Fruit fly (Drosophila melanogaster): ENCODE measurements around the gene Pgant35A.

The Pgant35A gene

DNA sequence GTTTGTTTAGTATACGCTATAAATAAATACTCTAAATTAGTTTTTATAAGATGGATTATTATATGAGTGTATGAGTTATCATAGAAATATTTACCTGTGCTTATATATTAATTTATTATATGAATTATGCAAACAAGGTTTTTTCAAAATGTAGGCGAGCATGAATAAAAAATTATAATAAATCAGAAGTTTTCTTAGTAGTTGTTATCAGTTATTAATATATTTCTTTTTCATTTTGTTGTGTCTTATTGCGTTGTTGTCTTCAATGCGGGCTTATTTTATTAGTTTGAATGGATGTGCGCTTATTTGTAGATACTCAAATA lies 3.2 kb upstream of the Pgant35A start:
- TF ChIP-seq gl (tag; optimal IDR thresholded peaks at IDR 0.05), result no peak
- TF ChIP-seq CG10348 (GFP tag; IDR thresholded peaks at IDR 0.05), result no peak
- TF ChIP-seq EcR (GFP tag; optimal IDR thresholded peaks at IDR 0.05), result no peak
- no peak for TF ChIP-seq CG15710 (tag; optimal IDR thresholded peaks at IDR 0.05)
- TF ChIP-seq CG8301 (tag; optimal IDR thresholded peaks at IDR 0.05), result no peak
- no peak for TF ChIP-seq CG17806 (tag; optimal IDR thresholded peaks at IDR 0.05)
- TF ChIP-seq Pif1B (GFP tag; optimal IDR thresholded peaks at IDR 0.05), result no peak
- TF ChIP-seq CG14655 (GFP tag; optimal IDR thresholded peaks at IDR 0.05), result peak; percentile 43
- no peak for TF ChIP-seq fd96Ca (GFP tag; IDR thresholded peaks at IDR 0.05)
- TF ChIP-seq Snoo (tag; optimal IDR thresholded peaks at IDR 0.05), result no peak
- peak; percentile 4 for TF ChIP-seq CG8159 (tag; optimal IDR thresholded peaks at IDR 0.05)
- TF ChIP-seq CG34367 (tag; optimal IDR thresholded peaks at IDR 0.05), result no peak
- TF ChIP-seq CG12605 (GFP tag; IDR thresholded peaks at IDR 0.05), result no peak
- TF ChIP-seq CG9948 (tag; optimal IDR thresholded peaks at IDR 0.05), result no peak
- no peak for TF ChIP-seq D1 (tag; optimal IDR thresholded peaks at IDR 0.05)
- TF ChIP-seq CG32121 (GFP tag; IDR thresholded peaks at IDR 0.05), result no peak

dm6 chr2L:14356279-14356678 lies 2.8 kb upstream of the Pgant35A start:
- TF ChIP-seq CG12605 (GFP tag; IDR thresholded peaks at IDR 0.05) (no peak), CG9948 (tag; optimal IDR thresholded peaks at IDR 0.05) (no peak), D1 (tag; optimal IDR thresholded peaks at IDR 0.05) (no peak), Pif1A (GFP tag; optimal IDR thresholded peaks at IDR 0.05) (no peak), CG8159 (tag; optimal IDR thresholded peaks at IDR 0.05) (no peak), CG13204 (GFP tag; optimal IDR thresholded peaks at IDR 0.05) (no peak), Snoo (tag; optimal IDR thresholded peaks at IDR 0.05) (no peak), CG4496 (GFP tag; IDR thresholded peaks at IDR 0.05) (no peak), CG32121 (GFP tag; IDR thresholded peaks at IDR 0.05) (no peak), CG34367 (tag; optimal IDR thresholded peaks at IDR 0.05) (no peak), CG14655 (GFP tag; optimal IDR thresholded peaks at IDR 0.05) (no peak), fd96Ca (GFP tag; IDR thresholded peaks at IDR 0.05) (no peak), CG15710 (tag; optimal IDR thresholded peaks at IDR 0.05) (no peak), CG8301 (tag; optimal IDR thresholded peaks at IDR 0.05) (no peak), Pif1B (GFP tag; optimal IDR thresholded peaks at IDR 0.05) (no peak), Ets98B (GFP tag; IDR thresholded peaks at IDR 0.05) (no peak; the same call in 1 of the 2 replicates), gl (tag; optimal IDR thresholded peaks at IDR 0.05) (no peak), rn (GFP tag; IDR thresholded peaks at IDR 0.05) (no peak), EcR (GFP tag; optimal IDR thresholded peaks at IDR 0.05) (no peak), CG17806 (tag; optimal IDR thresholded peaks at IDR 0.05) (no peak)

dm6 chr2L:14356793-14357372 lies 2.2 kb upstream of the Pgant35A start:
- TF ChIP-seq fd96Ca (GFP tag; IDR thresholded peaks at IDR 0.05), result no peak
- no peak for TF ChIP-seq CG8159 (tag; optimal IDR thresholded peaks at IDR 0.05)
- no peak for TF ChIP-seq CG9948 (tag; optimal IDR thresholded peaks at IDR 0.05)
- TF ChIP-seq CG13204 (GFP tag; optimal IDR thresholded peaks at IDR 0.05), result no peak
- TF ChIP-seq Pif1B (GFP tag; optimal IDR thresholded peaks at IDR 0.05), result no peak
- TF ChIP-seq CG8301 (tag; optimal IDR thresholded peaks at IDR 0.05), result no peak
- no peak for TF ChIP-seq Snoo (tag; optimal IDR thresholded peaks at IDR 0.05)
- no peak for TF ChIP-seq Ets98B (GFP tag; IDR thresholded peaks at IDR 0.05)
- TF ChIP-seq gl (tag; optimal IDR thresholded peaks at IDR 0.05), result no peak
- TF ChIP-seq CG14655 (GFP tag; optimal IDR thresholded peaks at IDR 0.05), result no peak
- TF ChIP-seq CG34367 (tag; optimal IDR thresholded peaks at IDR 0.05), result no peak
- no peak for TF ChIP-seq CG17806 (tag; optimal IDR thresholded peaks at IDR 0.05)

dm6 chr2L:14361281-14361680 lies 2.2 kb downstream of the Pgant35A start:
- no peak for TF ChIP-seq CG4496 (GFP tag; IDR thresholded peaks at IDR 0.05)
- no peak for TF ChIP-seq Snoo (tag; optimal IDR thresholded peaks at IDR 0.05)
- TF ChIP-seq CG10348 (GFP tag; IDR thresholded peaks at IDR 0.05), result no peak
- no peak for TF ChIP-seq CG8159 (tag; optimal IDR thresholded peaks at IDR 0.05)
- no peak for TF ChIP-seq Ets98B (GFP tag; IDR thresholded peaks at IDR 0.05)
- no peak for TF ChIP-seq D1 (tag; optimal IDR thresholded peaks at IDR 0.05)
- no peak for TF ChIP-seq Pif1B (GFP tag; optimal IDR thresholded peaks at IDR 0.05)
- no peak for TF ChIP-seq CG8301 (tag; optimal IDR thresholded peaks at IDR 0.05)
- no peak for TF ChIP-seq CG9948 (tag; optimal IDR thresholded peaks at IDR 0.05)

DNA sequence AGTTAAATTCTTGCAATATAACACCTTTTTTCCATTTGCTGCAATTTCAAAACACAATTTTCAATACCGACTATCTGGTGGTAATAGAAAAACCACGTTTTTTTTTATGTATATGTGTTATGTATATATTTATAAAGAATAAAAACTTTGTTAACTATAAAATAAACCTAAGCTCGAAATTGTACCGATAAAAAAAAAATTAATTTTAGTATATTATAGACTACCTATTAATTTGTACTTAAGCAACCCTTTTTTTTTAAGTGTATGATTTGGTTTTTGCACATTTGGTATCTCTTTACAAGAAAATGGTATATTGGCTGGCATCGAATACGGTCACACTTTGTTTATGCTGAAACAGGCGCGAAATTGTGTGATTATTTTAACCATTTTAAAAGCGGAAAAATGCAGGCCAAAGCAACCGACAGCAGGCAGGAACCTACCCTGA lies 2.7 kb downstream of the Pgant35A start, which contains the start of gene spel1:
spel1 (plus strand) TSS at position 334 of the 445 bp plus-strand sequence.
- TF ChIP-seq CG12605 (GFP tag; IDR thresholded peaks at IDR 0.05), result peak; percentile 79
- no peak for TF ChIP-seq gl (tag; optimal IDR thresholded peaks at IDR 0.05)
- TF ChIP-seq CG17806 (tag; optimal IDR thresholded peaks at IDR 0.05), result peak; percentile 77
- no peak for TF ChIP-seq Pif1A (GFP tag; optimal IDR thresholded peaks at IDR 0.05)
- no peak for TF ChIP-seq CG13204 (GFP tag; optimal IDR thresholded peaks at IDR 0.05)
- peak; percentile 72 for TF ChIP-seq CG15710 (tag; optimal IDR thresholded peaks at IDR 0.05)
- peak; percentile 70 for TF ChIP-seq CG8301 (tag; optimal IDR thresholded peaks at IDR 0.05)
- peak; percentile 82 for TF ChIP-seq CG8159 (tag; optimal IDR thresholded peaks at IDR 0.05)
- TF ChIP-seq EcR (GFP tag; optimal IDR thresholded peaks at IDR 0.05), result no peak
- TF ChIP-seq CG14655 (GFP tag; optimal IDR thresholded peaks at IDR 0.05), result peak; percentile 72
- TF ChIP-seq rn (GFP tag; IDR thresholded peaks at IDR 0.05), result peak; percentile 52; the same call in 1 of the 2 replicates
- peak; percentile 73 for TF ChIP-seq CG9948 (tag; optimal IDR thresholded peaks at IDR 0.05)
- TF ChIP-seq CG4496 (GFP tag; IDR thresholded peaks at IDR 0.05), result peak; percentile 78; the same call in 2 of the 3 replicates
- TF ChIP-seq Snoo (tag; optimal IDR thresholded peaks at IDR 0.05), result peak; percentile 57
- TF ChIP-seq CG10348 (GFP tag; IDR thresholded peaks at IDR 0.05), result no peak; the same call in 1 of the 2 replicates
- TF ChIP-seq D1 (tag; optimal IDR thresholded peaks at IDR 0.05), result peak; percentile 73
- peak; percentile 36 for TF ChIP-seq CG34367 (tag; optimal IDR thresholded peaks at IDR 0.05)
- TF ChIP-seq CG32121 (GFP tag; IDR thresholded peaks at IDR 0.05), result peak; percentile 75
- TF ChIP-seq fd96Ca (GFP tag; IDR thresholded peaks at IDR 0.05), result 0 out of 3 replicates have a peak, but pooled peaks have one; percentile 12
- no peak for TF ChIP-seq Pif1B (GFP tag; optimal IDR thresholded peaks at IDR 0.05)
- peak; percentile 68 for TF ChIP-seq Ets98B (GFP tag; IDR thresholded peaks at IDR 0.05)

All from whole organism, pupa.